Worm (Caenorhabditis elegans) whole organism, L3 larva: ENCODE results near the gene clec-257.

Source experiments
- R02D3.7 ChIP-seq: fragments of 150-350 bp; optimal IDR thresholded peaks from 2 replicates; lab custom pipeline; 2014; ENCODE audit warnings: missing biosample characterization, missing genetic modification characterization
- ZK546.5 ChIP-seq: sonication (generic microtip); optimal IDR thresholded peaks from 2 replicates; lab custom pipeline; 2017; ENCODE audit warnings: missing biosample characterization, missing genetic modification characterization
- aly-2 ChIP-seq: fragments of 150-350 bp; optimal IDR thresholded peaks from 2 replicates; lab custom pipeline; 2014; ENCODE audit warnings: missing biosample characterization, missing genetic modification characterization
- ama-1 ChIP-seq: fragments of 150-350 bp; optimal IDR thresholded peaks from 2 replicates; lab custom pipeline; 2018
- ceh-16 ChIP-seq: sonication (generic microtip); optimal IDR thresholded peaks from 2 replicates; lab custom pipeline; 2017; ENCODE audit warnings: missing biosample characterization, missing genetic modification characterization
- ceh-28 ChIP-seq: fragments of 150-350 bp; optimal IDR thresholded peaks from 2 replicates; lab custom pipeline; 2014; ENCODE audit warnings: missing biosample characterization, missing genetic modification reagents, missing genetic modification characterization
- ceh-82 ChIP-seq: fragments of 150-350 bp; optimal IDR thresholded peaks from 2 replicates; lab custom pipeline; 2014; ENCODE audit warnings: missing biosample characterization, missing genetic modification characterization
- ceh-9 ChIP-seq: sonication (generic microtip); optimal IDR thresholded peaks from 2 replicates; lab custom pipeline; 2018; ENCODE audit warnings: missing biosample characterization, missing genetic modification characterization
- daf-12 ChIP-seq: fragments of 150-350 bp; optimal IDR thresholded peaks from 2 replicates; lab custom pipeline; 2014; ENCODE audit warnings: missing biosample characterization, missing genetic modification reagents, missing genetic modification characterization
- egl-27 ChIP-seq: sonication (generic microtip); optimal IDR thresholded peaks from 4 replicates; lab custom pipeline; 2017; ENCODE audit warnings: missing biosample characterization, missing genetic modification reagents, missing genetic modification characterization
- egl-5 ChIP-seq: fragments of 150-350 bp; optimal IDR thresholded peaks from 2 replicates; lab custom pipeline; 2017; ENCODE audit warnings: missing biosample characterization, missing genetic modification reagents, missing genetic modification characterization, inconsistent platforms
- elt-1 ChIP-seq: fragments of 150-350 bp; optimal IDR thresholded peaks from 2 replicates; lab custom pipeline; 2014; ENCODE audit warnings: missing biosample characterization, missing genetic modification characterization
- elt-2 ChIP-seq: sonication (generic microtip); optimal IDR thresholded peaks from 2 replicates; lab custom pipeline; 2016; ENCODE audit warnings: missing genetic modification reagents, mild to moderate bottlenecking, missing genetic modification characterization, missing compliant biosample characterization
- elt-3 ChIP-seq, 3 experiments: fragments of 150-350 bp in 1 of 3; sonication (generic microtip) in 2 of 3; optimal IDR thresholded peaks; 2 replicates in 2 of 3; 4 replicates in 1 of 3; lab custom pipeline; 2014 to 2017; ENCODE audit warnings: missing biosample characterization in 3 of 3, missing genetic modification characterization in 3 of 3
- eor-1 ChIP-seq, 2 experiments: fragments of 150-350 bp; optimal IDR thresholded peaks; 2 replicates each; lab custom pipeline; 2014 to 2018; ENCODE audit warnings: missing biosample characterization in 2 of 2, missing genetic modification characterization in 2 of 2
- fkh-10 ChIP-seq: sonication (generic microtip); optimal IDR thresholded peaks from 2 replicates; lab custom pipeline; 2017; ENCODE audit warnings: missing biosample characterization, missing genetic modification reagents, missing genetic modification characterization
- fkh-2 ChIP-seq: fragments of 150-350 bp; optimal IDR thresholded peaks from 2 replicates; lab custom pipeline; 2014; ENCODE audit warnings: missing biosample characterization, missing genetic modification reagents, missing genetic modification characterization
- fos-1 ChIP-seq: fragments of 150-350 bp; optimal IDR thresholded peaks from 2 replicates; lab custom pipeline; 2014; ENCODE audit warnings: missing biosample characterization, missing genetic modification characterization
- hmg-11 ChIP-seq: sonication (generic microtip); optimal IDR thresholded peaks from 2 replicates; lab custom pipeline; 2016; ENCODE audit warnings: missing genetic modification characterization, missing compliant biosample characterization
- jun-1 ChIP-seq: fragments of 150-350 bp; optimal IDR thresholded peaks from 2 replicates; lab custom pipeline; 2014; ENCODE audit warnings: missing biosample characterization, missing genetic modification reagents, missing genetic modification characterization
- lin-15B ChIP-seq: fragments of 150-350 bp; optimal IDR thresholded peaks from 2 replicates; lab custom pipeline; 2014; ENCODE audit warnings: missing biosample characterization, missing genetic modification characterization
- lin-39 ChIP-seq: fragments of 150-350 bp; optimal IDR thresholded peaks from 2 replicates; lab custom pipeline; 2018; ENCODE audit warnings: missing biosample characterization, missing genetic modification reagents, missing genetic modification characterization
- lsy-12 ChIP-seq: sonication (generic microtip); optimal IDR thresholded peaks from 2 replicates; lab custom pipeline; 2016; ENCODE audit warnings: mild to moderate bottlenecking, missing genetic modification characterization, missing compliant biosample characterization
- mdl-1 ChIP-seq: fragments of 150-350 bp; optimal IDR thresholded peaks from 2 replicates; lab custom pipeline; 2014; ENCODE audit warnings: missing biosample characterization, missing genetic modification characterization
- mml-1 ChIP-seq: fragments of 150-350 bp; sonication (generic microtip); optimal IDR thresholded peaks from 3 replicates; lab custom pipeline; 2014; ENCODE audit warnings: missing biosample characterization, missing genetic modification characterization
- nfya-1 ChIP-seq: sonication (generic microtip); optimal IDR thresholded peaks from 2 replicates; lab custom pipeline; 2017; ENCODE audit warnings: missing genetic modification characterization, mild to moderate bottlenecking, missing compliant biosample characterization, antibody characterized with exemption, moderate library complexity; ENCODE audit not compliant: insufficient read depth
- nhr-11 ChIP-seq: fragments of 150-350 bp; optimal IDR thresholded peaks from 2 replicates; lab custom pipeline; 2014; ENCODE audit warnings: missing biosample characterization, missing genetic modification characterization
- nhr-12 ChIP-seq: fragments of 150-350 bp; optimal IDR thresholded peaks from 2 replicates; lab custom pipeline; 2014; ENCODE audit warnings: missing biosample characterization, missing genetic modification characterization
- nhr-23 ChIP-seq: fragments of 150-350 bp; optimal IDR thresholded peaks from 2 replicates; lab custom pipeline; 2014; ENCODE audit warnings: missing biosample characterization, missing genetic modification reagents, missing genetic modification characterization
- nhr-237 ChIP-seq: fragments of 150-350 bp; optimal IDR thresholded peaks from 2 replicates; lab custom pipeline; 2014; ENCODE audit warnings: missing biosample characterization, missing genetic modification characterization
- nhr-25 ChIP-seq: sonication (generic microtip); optimal IDR thresholded peaks from 2 replicates; lab custom pipeline; 2017; ENCODE audit warnings: missing biosample characterization, missing genetic modification characterization
- nhr-28 ChIP-seq: fragments of 150-350 bp; optimal IDR thresholded peaks from 2 replicates; lab custom pipeline; 2014; ENCODE audit warnings: missing biosample characterization, missing genetic modification characterization
- nhr-43 ChIP-seq: sonication (generic microtip); optimal IDR thresholded peaks from 2 replicates; lab custom pipeline; 2016; ENCODE audit warnings: mild to moderate bottlenecking, missing genetic modification characterization, missing compliant biosample characterization; ENCODE audit not compliant: poor library complexity, severe bottlenecking
- nhr-67 ChIP-seq: fragments of 150-350 bp; optimal IDR thresholded peaks from 2 replicates; lab custom pipeline; 2014; ENCODE audit warnings: missing biosample characterization, missing genetic modification characterization
- nhr-76 ChIP-seq: fragments of 150-350 bp; sonication (generic microtip); optimal IDR thresholded peaks from 5 replicates; lab custom pipeline; 2014; ENCODE audit warnings: missing biosample characterization, missing genetic modification characterization
- nhr-77 ChIP-seq: fragments of 150-350 bp; optimal IDR thresholded peaks from 2 replicates; lab custom pipeline; 2014; ENCODE audit warnings: missing biosample characterization, missing genetic modification characterization
- pha-4 ChIP-seq: fragments of 150-350 bp; optimal IDR thresholded peaks from 2 replicates; lab custom pipeline; 2014; ENCODE audit warnings: missing biosample characterization, missing genetic modification reagents, missing genetic modification characterization
- pqm-1 ChIP-seq: fragments of 150-350 bp; optimal IDR thresholded peaks from 2 replicates; lab custom pipeline; 2017; ENCODE audit warnings: missing biosample characterization, missing genetic modification characterization, inconsistent platforms
- sea-2 ChIP-seq: fragments of 150-350 bp; sonication (generic microtip); optimal IDR thresholded peaks from 4 replicates; lab custom pipeline; 2014; ENCODE audit warnings: missing biosample characterization, missing genetic modification reagents, missing genetic modification characterization
- skn-1 ChIP-seq: fragments of 150-350 bp; optimal IDR thresholded peaks from 2 replicates; lab custom pipeline; 2014; ENCODE audit warnings: missing biosample characterization, missing genetic modification characterization
- snpc-4 ChIP-seq: fragments of 150-350 bp; optimal IDR thresholded peaks from 2 replicates; lab custom pipeline; 2014; ENCODE audit warnings: missing biosample characterization, missing genetic modification characterization
- tbx-2 ChIP-seq: sonication (generic microtip); optimal IDR thresholded peaks from 2 replicates; lab custom pipeline; 2016; ENCODE audit warnings: mild to moderate bottlenecking, missing genetic modification characterization, missing compliant biosample characterization
- unc-39 ChIP-seq: sonication (generic microtip); optimal IDR thresholded peaks from 4 replicates; lab custom pipeline; 2017; ENCODE audit warnings: missing biosample characterization, missing genetic modification characterization
- unc-62 ChIP-seq: fragments of 150-350 bp; sonication (generic microtip); optimal IDR thresholded peaks from 4 replicates; lab custom pipeline; 2014; ENCODE audit warnings: missing biosample characterization, missing genetic modification reagents, missing genetic modification characterization
- zag-1 ChIP-seq: fragments of 150-350 bp; optimal IDR thresholded peaks from 2 replicates; lab custom pipeline; 2014; ENCODE audit warnings: missing biosample characterization, missing genetic modification characterization
- ztf-11 ChIP-seq: fragments of 150-350 bp; optimal IDR thresholded peaks from 2 replicates; lab custom pipeline; 2014; ENCODE audit warnings: missing biosample characterization, missing genetic modification characterization
- ztf-4 ChIP-seq: fragments of 150-350 bp; optimal IDR thresholded peaks from 2 replicates; lab custom pipeline; 2014; ENCODE audit warnings: missing biosample characterization, missing genetic modification characterization

clec-257 gene

DNA sequence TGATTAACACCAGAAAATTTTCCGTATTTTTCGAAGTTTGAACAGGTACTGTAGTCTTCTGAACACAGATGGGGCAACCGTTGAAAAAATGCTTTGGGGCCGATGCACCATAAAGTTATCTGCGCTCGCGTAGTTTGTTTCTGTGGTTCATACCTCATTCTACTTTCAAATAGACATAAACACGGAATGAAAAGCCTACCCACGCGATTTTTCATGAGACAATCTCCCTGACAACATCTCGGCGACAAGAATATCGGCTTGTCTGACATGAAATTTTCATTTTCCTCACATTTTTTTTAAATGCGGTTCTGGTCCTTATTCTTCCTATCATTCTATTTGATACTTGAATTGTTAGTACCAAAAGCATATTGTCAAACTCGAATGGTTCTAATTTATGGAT, at the start of gene clec-257:
TSS of gene clec-257 (plus strand) at position 301 of the 400 bp plus-strand sequence.
- TF ChIP-seq elt-2 (tag; lab: Kevin White, UChicago) (no peak), snpc-4 (tag; lab: Kevin White, UChicago) (no peak), ztf-4 (tag; lab: Kevin White, UChicago) (no peak), fos-1 (no peak), unc-62 (GFP tag; lab: Kevin White, UChicago) (no peak), fkh-2 (no peak), lin-15B (tag; lab: Kevin White, UChicago) (no peak), nhr-237 (tag; lab: Kevin White, UChicago) (no peak), nhr-77 (tag; lab: Kevin White, UChicago) (no peak), tbx-2 (tag; lab: Kevin White, UChicago) (no peak)

ce11 chrV:18723604-18724003, 49.3 kb upstream of the clec-257 start:
- no peak for TF ChIP-seq nhr-67 (tag; lab: Kevin White, UChicago)
- TF ChIP-seq mdl-1: no peak
- TF ChIP-seq zag-1 (tag; lab: Kevin White, UChicago): no peak
- no peak for TF ChIP-seq sea-2
- TF ChIP-seq unc-39: no peak
- peak; percentile 72 for TF ChIP-seq R02D3.7 (tag; lab: Kevin White, UChicago)
- TF ChIP-seq nhr-11 (tag; lab: Kevin White, UChicago): no peak
- peak; percentile 98 for TF ChIP-seq ceh-28 (tag; lab: Kevin White, UChicago)
- no peak for TF ChIP-seq ztf-11
- no peak for TF ChIP-seq elt-3 (tag; optimal IDR thresholded peaks at IDR 0.05; lab: Kevin White, UChicago)
- TF ChIP-seq skn-1 (tag; lab: Kevin White, UChicago): peak; percentile 55
- peak; percentile 98 for TF ChIP-seq egl-5
- no peak for TF ChIP-seq fos-1
- TF ChIP-seq hmg-11 (tag; lab: Kevin White, UChicago): peak; percentile 94
- peak; percentile 12 for TF ChIP-seq nhr-25
- peak; percentile 39 for TF ChIP-seq ama-1
- no peak for TF ChIP-seq ZK546.5 (tag; lab: Kevin White, UChicago)
- no peak for TF ChIP-seq egl-27 (tag; lab: Kevin White, UChicago)
- TF ChIP-seq aly-2: no peak
- peak; percentile 79 for TF ChIP-seq ceh-82 (tag; lab: Kevin White, UChicago)
- peak; percentile 54 for TF ChIP-seq lin-15B (tag; lab: Kevin White, UChicago)
- no peak for TF ChIP-seq nhr-43
- TF ChIP-seq nhr-28 (tag; lab: Kevin White, UChicago): no peak
- TF ChIP-seq nfya-1 (tag; lab: Kevin White, UChicago): peak; percentile 91
- no peak for TF ChIP-seq tbx-2 (tag; lab: Kevin White, UChicago)
- TF ChIP-seq ztf-4 (tag; lab: Kevin White, UChicago): no peak
- peak; percentile 86 for TF ChIP-seq nhr-23 (tag; lab: Kevin White, UChicago)
- TF ChIP-seq daf-12 (tag; lab: Kevin White, UChicago): no peak
- peak; percentile 98 for TF ChIP-seq pha-4
- TF ChIP-seq nhr-76 (tag; lab: Kevin White, UChicago): no peak
- TF ChIP-seq snpc-4 (tag; lab: Kevin White, UChicago): peak; percentile 81
- TF ChIP-seq jun-1: peak; percentile 63
- TF ChIP-seq ceh-16 (tag; lab: Kevin White, UChicago): no peak
- peak; percentile 57 for TF ChIP-seq fkh-2
- peak; percentile 55 for TF ChIP-seq fkh-10 (GFP tag; lab: Kevin White, UChicago)
- TF ChIP-seq ceh-9 (tag; lab: Kevin White, UChicago): peak; percentile 13
- TF ChIP-seq unc-62 (GFP tag; lab: Kevin White, UChicago): no peak
- TF ChIP-seq nhr-12: no peak
- TF ChIP-seq eor-1 (tag; optimal IDR thresholded peaks at IDR 0.05; lab: Kevin White, UChicago): no peak
- TF ChIP-seq elt-1 (tag; lab: Kevin White, UChicago): no peak
- TF ChIP-seq pqm-1 (tag; lab: Kevin White, UChicago): peak; percentile 79
- TF ChIP-seq mml-1 (tag; lab: Kevin White, UChicago): no peak
- peak; percentile 66 for TF ChIP-seq elt-2 (tag; lab: Kevin White, UChicago)
- peak; percentile 59 for TF ChIP-seq lin-39 (tag; lab: Kevin White, UChicago)
- TF ChIP-seq nhr-77 (tag; lab: Kevin White, UChicago): no peak
- TF ChIP-seq nhr-237 (tag; lab: Kevin White, UChicago): no peak
- TF ChIP-seq lsy-12 (tag; lab: Kevin White, UChicago): no peak
